Fruit fly (Drosophila melanogaster): ENCODE results near the gene CG32638.

DNA sequence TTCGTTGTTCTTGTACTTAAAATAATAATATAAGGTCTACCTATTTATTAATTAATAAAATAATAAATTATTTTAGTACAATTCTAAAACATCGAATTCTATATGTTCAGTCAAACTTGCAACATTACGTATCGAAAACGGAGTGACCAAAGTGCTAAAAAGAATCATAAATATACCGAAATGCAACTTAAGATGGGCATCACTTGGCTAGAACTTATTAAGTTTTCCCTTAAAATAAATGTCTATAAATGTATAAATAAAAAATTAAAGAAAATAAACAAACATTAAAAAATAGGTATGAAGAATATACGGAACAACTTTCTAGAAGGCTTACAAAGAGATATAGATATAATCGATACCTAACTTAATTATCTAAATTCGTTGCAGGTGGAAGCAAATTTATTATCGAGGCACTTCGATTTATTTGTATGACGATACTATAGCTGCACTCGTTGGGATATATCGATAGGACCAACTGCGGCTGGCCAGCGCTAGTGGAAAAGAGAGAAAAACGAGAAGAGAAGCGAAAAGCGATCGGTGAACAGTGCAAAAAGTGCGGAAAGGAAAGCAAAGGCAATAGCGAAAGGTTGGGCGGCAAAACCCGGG is 37.8 kb downstream of the CG32638 start, which contains the start of gene lic:
- TF ChIP-seq gl (tag; optimal IDR thresholded peaks at IDR 0.05) = no peak
- TF ChIP-seq CG15710 (tag; optimal IDR thresholded peaks at IDR 0.05) = no peak
- TF ChIP-seq CG32121 (GFP tag; IDR thresholded peaks at IDR 0.05) = no peak
- no peak for TF ChIP-seq D1 (tag; optimal IDR thresholded peaks at IDR 0.05)
- TF ChIP-seq Ets98B (GFP tag; IDR thresholded peaks at IDR 0.05) = no peak
- TF ChIP-seq CG8301 (tag; optimal IDR thresholded peaks at IDR 0.05) = no peak
- no peak for TF ChIP-seq CG9948 (tag; optimal IDR thresholded peaks at IDR 0.05)
